Fruit fly (Drosophila melanogaster) whole organism, pupa: ENCODE measurements around the gene CG17768.

Source experiments
- CG13204 ChIP-seq: fragments of 200-800 bp; sonication (Bioruptor generic); optimal IDR thresholded peaks from 2 replicates; lab custom pipeline; 2018; ENCODE audit warnings: missing biosample characterization, mild to moderate bottlenecking, missing genetic modification characterization, moderate library complexity
- CG17806 ChIP-seq: fragments of 200-800 bp; sonication (Bioruptor generic); optimal IDR thresholded peaks from 2 replicates; lab custom pipeline; 2018; ENCODE audit warnings: missing biosample characterization, mild to moderate bottlenecking, missing genetic modification characterization, moderate library complexity
- CG8159 ChIP-seq: fragments of 200-800 bp; sonication (Bioruptor generic); optimal IDR thresholded peaks from 3 replicates; lab custom pipeline; 2018; ENCODE audit warnings: missing biosample characterization, mild to moderate bottlenecking, missing genetic modification characterization, moderate library complexity
- EcR ChIP-seq: fragments of 200-800 bp; sonication (Bioruptor generic); optimal IDR thresholded peaks from 3 replicates; lab custom pipeline; 2019; ENCODE audit warnings: missing biosample characterization, missing genetic modification characterization, mild to moderate bottlenecking, moderate library complexity, missing genetic modification reagents
- Ets98B ChIP-seq: fragments of 200-800 bp; sonication (Bioruptor generic); IDR thresholded peaks from 2 replicates; pipeline ENCODE4 v1.3.6; 2022; ENCODE audit warnings: missing biosample characterization, missing genetic modification characterization
- Pif1B ChIP-seq: fragments of 200-800 bp; sonication (Bioruptor generic); optimal IDR thresholded peaks from 3 replicates; lab custom pipeline; 2016; ENCODE audit warnings: missing biosample characterization, missing genetic modification characterization
- Snoo ChIP-seq: fragments of 200-800 bp; sonication (Bioruptor generic); optimal IDR thresholded peaks from 3 replicates; lab custom pipeline; 2017; ENCODE audit warnings: missing biosample characterization, mild to moderate bottlenecking, missing genetic modification characterization, inconsistent platforms

- no peak for TF ChIP-seq Snoo (tag; lab: Kevin White, UChicago)
- no peak for TF ChIP-seq CG13204 (GFP tag; lab: Kevin White, UChicago)
- no peak for TF ChIP-seq Ets98B (GFP tag; lab: Robert Waterston, UW)
- no peak for TF ChIP-seq EcR (GFP tag; lab: Kevin White, UChicago)
- no peak for TF ChIP-seq CG8159 (tag; lab: Kevin White, UChicago)
- TF ChIP-seq CG17806 (tag; lab: Kevin White, UChicago) = no peak
- no peak for TF ChIP-seq Pif1B (GFP tag; lab: Kevin White, UChicago)
Measured at dm6 chr2L:10405008-10405654, at the start of gene CG17768, which contains the start of the genes LSm-4 and Ir31a.
